Worm (Caenorhabditis elegans) whole organism, mixed stage, embryonic: ENCODE measurements around the gene Y39E4B.6.

ENCODE experiments used
- M03D4.4 ChIP-seq: sonication (generic microtip); optimal IDR thresholded peaks from 2 replicates; lab custom pipeline; 2017; ENCODE audit warnings: mild to moderate bottlenecking, missing genetic modification characterization, missing compliant biosample characterization
- bed-3 ChIP-seq: fragments of 200-800 bp; sonication (Bioruptor generic); optimal IDR thresholded peaks from 3 replicates; lab custom pipeline; 2018; ENCODE audit warnings: mild to moderate bottlenecking, missing genetic modification characterization, moderate library complexity, missing compliant biosample characterization
- blmp-1 ChIP-seq: fragments of 150-350 bp; optimal IDR thresholded peaks from 2 replicates; lab custom pipeline; 2014; ENCODE audit warnings: missing biosample characterization, missing genetic modification characterization
- ceh-39 ChIP-seq: fragments of 150-350 bp; optimal IDR thresholded peaks from 2 replicates; lab custom pipeline; 2014; ENCODE audit warnings: missing biosample characterization, missing genetic modification characterization
- ceh-43 ChIP-seq: fragments of 200-800 bp; sonication (Bioruptor generic); optimal IDR thresholded peaks from 2 replicates; lab custom pipeline; 2018; ENCODE audit warnings: mild to moderate bottlenecking, missing genetic modification characterization, moderate library complexity, missing compliant biosample characterization
- ceh-83 ChIP-seq: fragments of 200-800 bp; sonication (Bioruptor generic); optimal IDR thresholded peaks from 2 replicates; lab custom pipeline; 2018; ENCODE audit warnings: mild to moderate bottlenecking, missing genetic modification characterization, missing compliant biosample characterization
- ces-1 ChIP-seq: fragments of 150-350 bp; optimal IDR thresholded peaks from 2 replicates; lab custom pipeline; 2014; ENCODE audit warnings: missing biosample characterization, missing genetic modification reagents, missing genetic modification characterization
- cnd-1 ChIP-seq: fragments of 200-800 bp; sonication (Bioruptor generic); optimal IDR thresholded peaks from 2 replicates; lab custom pipeline; 2018; ENCODE audit warnings: mild to moderate bottlenecking, missing genetic modification characterization, missing compliant biosample characterization
- drap-1 ChIP-seq: fragments of 200-800 bp; sonication (Bioruptor generic); optimal IDR thresholded peaks from 3 replicates; lab custom pipeline; 2018; ENCODE audit warnings: mild to moderate bottlenecking, missing genetic modification characterization, missing compliant biosample characterization
- elt-1 ChIP-seq: sonication (generic microtip); optimal IDR thresholded peaks from 2 replicates; lab custom pipeline; 2017; ENCODE audit warnings: missing genetic modification characterization, mild to moderate bottlenecking, missing compliant biosample characterization, antibody characterized with exemption, moderate library complexity, borderline replicate concordance; ENCODE audit not compliant: insufficient read depth
- elt-3 ChIP-seq: fragments of 150-350 bp; optimal IDR thresholded peaks from 2 replicates; lab custom pipeline; 2014; ENCODE audit warnings: missing biosample characterization, missing genetic modification characterization
- flh-1 ChIP-seq: fragments of 200-800 bp; sonication (Bioruptor generic); optimal IDR thresholded peaks from 2 replicates; lab custom pipeline; 2018; ENCODE audit warnings: mild to moderate bottlenecking, missing genetic modification characterization, moderate library complexity, missing compliant biosample characterization
- ham-2 ChIP-seq: fragments of 200-800 bp; sonication (Bioruptor generic); optimal IDR thresholded peaks from 2 replicates; lab custom pipeline; 2018; ENCODE audit warnings: mild to moderate bottlenecking, missing genetic modification characterization, missing compliant biosample characterization
- hlh-1 ChIP-seq: fragments of 150-350 bp; optimal IDR thresholded peaks from 2 replicates; lab custom pipeline; 2014; ENCODE audit warnings: missing biosample characterization, missing genetic modification reagents, missing genetic modification characterization
- lin-32 ChIP-seq: fragments of 200-800 bp; sonication (Bioruptor generic); optimal IDR thresholded peaks from 2 replicates; lab custom pipeline; 2018; ENCODE audit warnings: mild to moderate bottlenecking, missing genetic modification characterization, missing compliant biosample characterization
- lsy-2 ChIP-seq: fragments of 150-350 bp; optimal IDR thresholded peaks from 2 replicates; lab custom pipeline; 2014; ENCODE audit warnings: missing biosample characterization, missing genetic modification characterization
- mab-5 ChIP-seq: fragments of 150-350 bp; optimal IDR thresholded peaks from 2 replicates; lab custom pipeline; 2014; ENCODE audit warnings: missing biosample characterization, missing genetic modification characterization
- mep-1 ChIP-seq: fragments of 150-350 bp; optimal IDR thresholded peaks from 2 replicates; lab custom pipeline; 2017; ENCODE audit warnings: missing biosample characterization, missing genetic modification reagents, missing genetic modification characterization, inconsistent platforms
- mls-2 ChIP-seq: sonication (generic microtip); optimal IDR thresholded peaks from 2 replicates; lab custom pipeline; 2016; ENCODE audit warnings: mild to moderate bottlenecking, missing genetic modification characterization, moderate library complexity, missing compliant biosample characterization
- nhr-12 ChIP-seq: fragments of 150-350 bp; optimal IDR thresholded peaks from 2 replicates; lab custom pipeline; 2014; ENCODE audit warnings: missing biosample characterization, missing genetic modification characterization
- nhr-237 ChIP-seq: fragments of 150-350 bp; optimal IDR thresholded peaks from 2 replicates; lab custom pipeline; 2014; ENCODE audit warnings: missing biosample characterization, missing genetic modification characterization
- nhr-28 ChIP-seq: fragments of 150-350 bp; optimal IDR thresholded peaks from 2 replicates; lab custom pipeline; 2014; ENCODE audit warnings: missing biosample characterization, missing genetic modification characterization
- nhr-76 ChIP-seq: sonication (generic microtip); optimal IDR thresholded peaks from 2 replicates; lab custom pipeline; 2017; ENCODE audit warnings: missing biosample characterization, missing genetic modification characterization
- pha-4 ChIP-seq: fragments of 150-350 bp; optimal IDR thresholded peaks from 2 replicates; lab custom pipeline; 2018; ENCODE audit warnings: missing biosample characterization, missing genetic modification reagents, missing genetic modification characterization
- sem-2 ChIP-seq: fragments of 200-800 bp; sonication (Bioruptor generic); optimal IDR thresholded peaks from 2 replicates; lab custom pipeline; 2018; ENCODE audit warnings: mild to moderate bottlenecking, missing genetic modification characterization, missing compliant biosample characterization
- snpc-4 ChIP-seq: fragments of 150-350 bp; optimal IDR thresholded peaks from 2 replicates; lab custom pipeline; 2014; ENCODE audit warnings: missing biosample characterization, missing genetic modification characterization
- unc-120 ChIP-seq: sonication (generic microtip); optimal IDR thresholded peaks from 2 replicates; lab custom pipeline; 2017; ENCODE audit warnings: missing genetic modification characterization, missing compliant biosample characterization; ENCODE audit not compliant: poor library complexity, severe bottlenecking
- unc-39 ChIP-seq: fragments of 150-350 bp; optimal IDR thresholded peaks from 2 replicates; lab custom pipeline; 2014; ENCODE audit warnings: missing biosample characterization, missing genetic modification characterization
- zip-8 ChIP-seq: fragments of 150-350 bp; optimal IDR thresholded peaks from 2 replicates; lab custom pipeline; 2014; ENCODE audit warnings: missing biosample characterization, missing genetic modification characterization

Gene Y39E4B.6

ce11 chrIII:13105497-13105896, 34.9 kb downstream of the Y39E4B.6 start:
- TF ChIP-seq pha-4 (tag; lab: Kevin White, UChicago) (peak; percentile 26), drap-1 (GFP tag; lab: Kevin White, UChicago) (no peak), nhr-28 (tag; lab: Kevin White, UChicago) (no peak), ham-2 (GFP tag; lab: Kevin White, UChicago) (no peak), ceh-43 (GFP tag; lab: Kevin White, UChicago) (peak; percentile 6), nhr-76 (tag; lab: Kevin White, UChicago) (no peak)

ce11 chrIII:13105911-13106310, 35.4 kb downstream of the Y39E4B.6 start:
- TF ChIP-seq ces-1 (GFP tag; lab: Kevin White, UChicago) (peak; percentile 98), pha-4 (tag; lab: Kevin White, UChicago) (no peak), hlh-1 (peak; percentile 53), cnd-1 (tag; lab: Kevin White, UChicago) (no peak), elt-3 (tag; lab: Kevin White, UChicago) (no peak), unc-120 (tag; lab: Kevin White, UChicago) (peak; percentile 41), flh-1 (no peak), snpc-4 (tag; lab: Kevin White, UChicago) (no peak), nhr-237 (tag; lab: Kevin White, UChicago) (peak; percentile 59), zip-8 (tag; lab: Kevin White, UChicago) (no peak), elt-1 (tag; lab: Kevin White, UChicago) (no peak), drap-1 (GFP tag; lab: Kevin White, UChicago) (no peak), lsy-2 (tag; lab: Kevin White, UChicago) (peak; percentile 21), nhr-12 (tag; lab: Kevin White, UChicago) (no peak), M03D4.4 (no peak), lin-32 (GFP tag; lab: Kevin White, UChicago) (no peak), sem-2 (GFP tag; lab: Kevin White, UChicago) (no peak), ceh-43 (GFP tag; lab: Kevin White, UChicago) (no peak), mep-1 (tag; lab: Kevin White, UChicago) (peak; percentile 22)

DNA sequence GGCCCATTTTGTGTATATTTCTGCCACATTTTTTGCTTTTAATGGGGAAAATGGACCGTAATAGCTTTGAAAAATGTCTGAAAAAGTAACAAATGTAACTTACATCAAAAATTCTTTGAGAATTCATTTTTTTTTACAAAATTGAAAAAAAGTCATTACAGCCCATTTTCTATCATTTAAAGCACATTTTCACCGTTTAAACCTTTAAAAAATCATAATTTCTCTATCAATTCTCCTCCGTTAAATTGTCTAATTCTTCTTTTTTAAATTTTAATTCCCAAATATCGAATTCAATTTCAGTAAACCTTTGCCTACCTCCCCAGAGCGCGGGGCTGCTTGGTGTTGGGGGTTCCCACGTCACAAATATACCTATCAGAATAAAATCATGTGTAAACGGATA, 36.8 kb downstream of the Y39E4B.6 start, which contains the start of gene dhhc-8:
TSS of gene dhhc-8 (plus strand) at position 301 of the 400 bp plus-strand sequence.
- TF ChIP-seq unc-39 (tag; lab: Kevin White, UChicago) (no peak), mab-5 (tag; lab: Kevin White, UChicago) (no peak), bed-3 (no peak), zip-8 (tag; lab: Kevin White, UChicago) (no peak)

DNA sequence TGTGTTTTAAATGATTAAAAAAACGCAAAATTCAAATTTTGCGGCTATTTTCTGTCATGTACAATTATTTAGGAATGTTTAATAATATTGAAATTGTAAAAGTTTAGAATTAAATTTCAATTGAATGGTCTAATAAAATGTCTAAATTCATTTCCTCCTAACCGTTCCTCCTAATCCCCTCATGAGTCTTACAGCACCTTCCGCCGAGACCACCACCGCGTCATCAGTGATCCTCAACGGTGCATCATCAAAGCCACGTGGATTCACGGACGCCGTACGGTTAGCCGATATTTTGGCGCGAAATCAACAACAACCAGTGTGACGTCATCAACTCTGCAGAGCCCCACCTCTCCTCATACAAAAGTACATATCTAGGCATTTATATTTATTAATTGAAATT, 47.9 kb downstream of the Y39E4B.6 start:
- no peak for TF ChIP-seq lsy-2 (tag; lab: Kevin White, UChicago)
- TF ChIP-seq zip-8 (tag; lab: Kevin White, UChicago) = peak; percentile 23

DNA sequence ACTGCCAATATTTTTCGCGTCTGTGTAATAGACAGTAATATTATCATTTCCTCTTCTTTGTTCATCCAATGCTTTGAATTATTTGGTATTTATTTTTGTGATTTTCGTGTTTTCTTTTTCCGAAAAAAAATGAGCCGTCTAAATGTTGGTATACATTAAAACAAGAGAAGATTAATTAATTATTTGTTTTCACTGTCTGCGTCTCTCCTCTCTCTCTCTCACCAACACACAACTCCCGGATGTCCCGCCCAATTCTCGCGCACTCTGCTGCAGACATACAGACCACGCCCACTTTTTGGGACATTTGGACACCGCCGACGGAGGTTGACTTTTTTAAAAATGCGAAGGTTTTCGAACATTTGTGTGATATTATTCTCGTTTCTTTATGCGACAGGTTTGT, 49.0 kb downstream of the Y39E4B.6 start, which contains the start of gene zig-8:
TSS of gene zig-8 (plus strand) at position 301 of the 400 bp plus-strand sequence.
- TF ChIP-seq zip-8 (tag; lab: Kevin White, UChicago) (no peak), ces-1 (GFP tag; lab: Kevin White, UChicago) (peak; percentile 34)

DNA sequence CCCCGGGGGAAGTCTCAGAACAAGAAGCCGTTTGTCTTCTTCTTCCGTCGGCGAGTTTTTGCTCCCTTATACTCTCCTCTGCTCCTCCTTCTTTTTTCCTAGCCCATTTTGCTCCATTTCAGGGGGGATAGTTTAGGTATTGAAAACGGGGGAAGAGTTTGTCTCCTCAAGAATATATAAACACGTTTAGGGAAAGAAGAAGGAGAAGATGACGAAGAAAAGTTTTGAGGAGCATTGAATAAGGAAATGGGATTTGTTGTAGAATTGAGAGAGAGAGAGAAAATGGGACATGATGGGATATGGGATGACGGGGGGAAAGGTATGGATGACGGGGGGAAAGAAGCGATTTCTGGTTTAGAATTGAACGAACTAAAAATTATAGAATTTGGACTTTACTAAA, 52.9 kb downstream of the Y39E4B.6 start:
- TF ChIP-seq ceh-43 (GFP tag; lab: Kevin White, UChicago) (no peak), ceh-83 (no peak), mep-1 (tag; lab: Kevin White, UChicago) (no peak), sem-2 (GFP tag; lab: Kevin White, UChicago) (no peak), blmp-1 (no peak), mls-2 (tag; lab: Kevin White, UChicago) (no peak), ceh-39 (tag; lab: Kevin White, UChicago) (no peak), ces-1 (GFP tag; lab: Kevin White, UChicago) (peak; percentile 93)
